Fruit fly (Drosophila melanogaster) whole organism, embryonic: ENCODE measurements around the gene CG14893.

Source experiments
- Atf6 ChIP-seq: fragments of 200-800 bp; sonication (Bioruptor generic); IDR thresholded peaks from 2 replicates; pipeline ENCODE4 v1.3.6; 2022; ENCODE audit warnings: missing biosample characterization, missing genetic modification characterization
- CG11093 ChIP-seq: fragments of 200-800 bp; sonication (Bioruptor generic); IDR thresholded peaks from 3 replicates; pipeline ENCODE4 v1.3.6; 2022; ENCODE audit warnings: missing biosample characterization, missing genetic modification characterization
- CG14860 ChIP-seq: fragments of 200-800 bp; sonication (Bioruptor generic); IDR thresholded peaks from 3 replicates; pipeline ENCODE4 v1.3.6; 2022; ENCODE audit warnings: missing biosample characterization, missing genetic modification characterization; ENCODE audit not compliant: partially characterized antibody
- CG1529 ChIP-seq: fragments of 200-800 bp; sonication (Bioruptor generic); optimal IDR thresholded peaks from 3 replicates; lab custom pipeline; 2018; ENCODE audit warnings: missing biosample characterization, missing genetic modification characterization
- CG3838 ChIP-seq: fragments of 200-800 bp; sonication (Bioruptor generic); optimal IDR thresholded peaks from 3 replicates; lab custom pipeline; 2016; ENCODE audit warnings: missing biosample characterization, missing genetic modification characterization
- CG6689 ChIP-seq: fragments of 200-800 bp; sonication (Bioruptor generic); IDR thresholded peaks from 2 replicates; pipeline ENCODE4 v1.3.6; 2022; ENCODE audit warnings: missing biosample characterization, missing genetic modification characterization
- HHEX ChIP-seq: fragments of 200-800 bp; sonication (Bioruptor generic); optimal IDR thresholded peaks from 3 replicates; lab custom pipeline; 2017; ENCODE audit warnings: missing biosample characterization, mild to moderate bottlenecking, missing genetic modification characterization, missing genetic modification reagents
- HLH4C ChIP-seq: fragments of 200-800 bp; sonication (Bioruptor generic); IDR thresholded peaks from 3 replicates; pipeline ENCODE4 v1.3.6; 2022; ENCODE audit warnings: missing biosample characterization, missing genetic modification characterization; ENCODE audit not compliant: partially characterized antibody
- Poxn ChIP-seq: fragments of 200-800 bp; sonication (Bioruptor generic); IDR thresholded peaks from 2 replicates; pipeline ENCODE4 v1.3.6; 2022; ENCODE audit warnings: missing biosample characterization, missing genetic modification characterization
- al ChIP-seq: fragments of 200-800 bp; sonication (Bioruptor generic); IDR thresholded peaks from 2 replicates; pipeline ENCODE4 v1.3.6; 2022; ENCODE audit warnings: missing biosample characterization, missing genetic modification characterization
- gt ChIP-seq: fragments of 200-800 bp; sonication (Bioruptor generic); IDR thresholded peaks from 2 replicates; pipeline ENCODE4 v1.3.6; 2022; ENCODE audit warnings: missing biosample characterization, missing genetic modification characterization
- ken ChIP-seq: fragments of 200-800 bp; sonication (Bioruptor generic); IDR thresholded peaks from 3 replicates; pipeline ENCODE4 v1.3.6; 2022; ENCODE audit warnings: missing biosample characterization, missing genetic modification characterization
- lov ChIP-seq, 2 experiments: fragments of 200-800 bp in 1 of 2; fragments of >200 bp in 1 of 2; sonication (Bioruptor generic) in 1 of 2; IDR thresholded peaks in 1 of 2; optimal IDR thresholded peaks in 1 of 2; 2 replicates in 1 of 2; 3 replicates in 1 of 2; pipeline versions ENCODE4 v1.3.6 to Lab custom; 2017 to 2022; ENCODE audit warnings: missing biosample characterization in 1 of 2, missing genetic modification characterization in 1 of 2
- pan ChIP-seq, 4 experiments: fragments of >200 bp in 3 of 4; fragments of 200-800 bp in 1 of 4; sonication (Bioruptor generic) in 1 of 4; optimal IDR thresholded peaks in 3 of 4; IDR thresholded peaks in 1 of 4; 2 replicates each; pipeline versions ENCODE4 v1.3.6 to Lab custom; 2017 to 2022; ENCODE audit warnings: missing biosample characterization in 2 of 4, missing genetic modification characterization in 2 of 4, mixed read lengths in 1 of 4

dm6 chr3R:16604715-16605114 lies 15.9 kb upstream of the CG14893 start, which contains the start of gene CG10345:
- no peak for TF ChIP-seq Atf6 (GFP tag; lab: Robert Waterston, UW)
- TF ChIP-seq pan (optimal IDR thresholded peaks at IDR 0.05; lab: Kevin White, UChicago): no peak
- no peak for TF ChIP-seq pan (GFP tag; optimal IDR thresholded peaks at IDR 0.05 in 1 of 2, IDR thresholded peaks at IDR 0.05 in 1 of 2)
- no peak for TF ChIP-seq HLH4C (GFP tag; lab: Robert Waterston, UW)
- TF ChIP-seq ken (GFP tag; lab: Robert Waterston, UW): no peak
- no peak for TF ChIP-seq CG1529 (GFP tag; lab: Kevin White, UChicago)
- no peak for TF ChIP-seq CG11093 (GFP tag; lab: Robert Waterston, UW)
- TF ChIP-seq HHEX (GFP tag; lab: Kevin White, UChicago): no peak
- TF ChIP-seq CG3838 (GFP tag; lab: Kevin White, UChicago): no peak
- TF ChIP-seq Poxn (GFP tag; lab: Robert Waterston, UW): no peak
- no peak for TF ChIP-seq al (GFP tag; lab: Robert Waterston, UW)
- no peak for TF ChIP-seq CG6689
- TF ChIP-seq CG14860 (GFP tag; lab: Robert Waterston, UW): no peak
- no peak for TF ChIP-seq lov (optimal IDR thresholded peaks at IDR 0.05; lab: Kevin White, UChicago)
- TF ChIP-seq lov (GFP tag; IDR thresholded peaks at IDR 0.05; lab: Robert Waterston, UW): no peak
- no peak for TF ChIP-seq gt (GFP tag; lab: Robert Waterston, UW)
